Worm (Caenorhabditis elegans) whole organism, L1 larva: Measurements from ENCODE around the gene K07H8.5.

ENCODE experiments used
- blmp-1 ChIP-seq: fragments of 150-350 bp; optimal IDR thresholded peaks from 2 replicates; lab custom pipeline; 2014; ENCODE audit warnings: missing biosample characterization, missing genetic modification characterization
- ceh-82 ChIP-seq, 3 experiments: fragments of 150-350 bp in 1 of 3; sonication (generic microtip) in 2 of 3; optimal IDR thresholded peaks; 2 replicates each; lab custom pipeline; 2014 to 2017; ENCODE audit warnings: missing biosample characterization in 3 of 3, missing genetic modification characterization in 3 of 3
- dpl-1 ChIP-seq, 3 experiments: fragments of 150-350 bp in 2 of 3; sonication (generic microtip) in 1 of 3; optimal IDR thresholded peaks; 2 replicates each; lab custom pipeline; 2014 to 2017; ENCODE audit warnings: missing biosample characterization in 3 of 3, missing genetic modification characterization in 3 of 3, missing genetic modification reagents in 3 of 3
- fkh-8 ChIP-seq: sonication (generic microtip); optimal IDR thresholded peaks from 2 replicates; lab custom pipeline; 2016; ENCODE audit warnings: mild to moderate bottlenecking, missing genetic modification characterization, missing compliant biosample characterization
- fos-1 ChIP-seq: fragments of 150-350 bp; optimal IDR thresholded peaks from 2 replicates; lab custom pipeline; 2014; ENCODE audit warnings: missing biosample characterization, missing genetic modification characterization
- jun-1 ChIP-seq: fragments of 150-350 bp; optimal IDR thresholded peaks from 2 replicates; lab custom pipeline; 2014; ENCODE audit warnings: missing biosample characterization, missing genetic modification reagents, missing genetic modification characterization
- mep-1 ChIP-seq: fragments of 150-350 bp; optimal IDR thresholded peaks from 2 replicates; lab custom pipeline; 2014; ENCODE audit warnings: missing biosample characterization, missing genetic modification characterization
- pag-3 ChIP-seq: sonication (generic microtip); optimal IDR thresholded peaks from 2 replicates; lab custom pipeline; 2017; ENCODE audit warnings: missing genetic modification characterization, mild to moderate bottlenecking, missing compliant biosample characterization, antibody characterized with exemption, borderline replicate concordance; ENCODE audit not compliant: insufficient read depth
- rnt-1 ChIP-seq: sonication (generic microtip); optimal IDR thresholded peaks from 2 replicates; lab custom pipeline; 2016; ENCODE audit warnings: mild to moderate bottlenecking, missing genetic modification characterization, moderate library complexity, missing compliant biosample characterization
- snpc-4 ChIP-seq: fragments of 150-350 bp; optimal IDR thresholded peaks from 2 replicates; lab custom pipeline; 2014; ENCODE audit warnings: missing biosample characterization, missing genetic modification characterization
- unc-62 ChIP-seq: fragments of 150-350 bp; optimal IDR thresholded peaks from 2 replicates; lab custom pipeline; 2014; ENCODE audit warnings: missing biosample characterization, missing genetic modification reagents, missing genetic modification characterization

ce11 chrIV:8241312-8241833 lies 26.8 kb upstream of the K07H8.5 start:
- TF ChIP-seq fkh-8 (tag; lab: Kevin White, UChicago) (no peak), jun-1 (no peak), mep-1 (tag; lab: Kevin White, UChicago) (no peak), ceh-82 (tag; optimal IDR thresholded peaks at IDR 0.05; lab: Kevin White, UChicago) (no peak), rnt-1 (no peak), dpl-1 (GFP tag; optimal IDR thresholded peaks at IDR 0.05; lab: Kevin White, UChicago) (no peak), snpc-4 (tag; lab: Kevin White, UChicago) (no peak), blmp-1 (tag; lab: Kevin White, UChicago) (peak; percentile 76), unc-62 (GFP tag; lab: Kevin White, UChicago) (no peak), fos-1 (no peak), pag-3 (tag; lab: Kevin White, UChicago) (no peak)
